Fruit fly (Drosophila melanogaster): ENCODE data around the gene sick.

DNA sequence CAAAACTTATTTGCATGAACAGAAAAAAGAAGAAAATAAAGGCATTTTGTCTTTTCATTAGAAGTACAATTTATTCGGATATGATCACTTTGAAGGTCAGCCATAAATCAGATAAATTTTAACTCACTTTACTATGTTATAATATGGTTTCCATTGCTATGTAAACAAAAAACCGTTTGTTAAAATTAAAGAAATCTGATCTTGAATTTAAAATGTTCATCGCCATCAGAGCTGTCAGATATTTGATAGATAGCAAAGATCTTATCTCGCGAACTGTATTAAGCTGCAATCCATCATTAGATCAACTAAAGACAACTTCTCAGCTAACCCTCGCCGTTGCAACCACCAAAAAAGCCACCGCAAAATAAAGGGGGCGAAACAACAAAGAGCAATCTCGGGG is 40.1 kb downstream of the sick start:
- TF ChIP-seq usp (GFP tag; optimal IDR thresholded peaks at IDR 0.05) = no peak
- TF ChIP-seq Dll (optimal IDR thresholded peaks at IDR 0.05) = no peak
- no peak for TF ChIP-seq EcR (GFP tag; optimal IDR thresholded peaks at IDR 0.05)
- no peak for TF ChIP-seq pan (optimal IDR thresholded peaks at IDR 0.05)

Measured in whole organism.